Worm (Caenorhabditis elegans): ENCODE data around the gene egg-2.

Gene egg-2

DNA sequence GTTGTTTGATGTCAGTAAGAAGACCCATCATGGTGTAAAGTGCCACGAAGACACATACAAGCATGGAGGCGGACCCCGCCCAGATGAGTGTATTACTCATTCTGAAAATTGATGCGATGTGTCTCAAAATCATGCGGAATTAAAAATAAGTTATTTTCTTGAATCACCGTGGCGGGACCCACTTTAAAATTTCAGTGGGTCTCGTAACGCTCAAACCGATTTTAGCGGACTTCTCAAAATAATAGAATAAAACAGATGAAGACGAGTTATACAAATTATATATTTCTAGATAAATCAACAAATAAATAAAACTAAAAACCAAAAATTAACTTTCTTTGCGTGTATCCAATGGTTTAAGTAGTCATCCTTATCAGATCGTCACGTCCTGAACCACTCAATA lies 39.9 kb downstream of the egg-2 start, which contains the start of gene col-8:
col-8 (minus strand) TSS at position 101 of the 400 bp plus-strand sequence.
- no peak for TF ChIP-seq nhr-28 (tag; optimal IDR thresholded peaks at IDR 0.05)
- no peak for TF ChIP-seq elt-3 (tag; optimal IDR thresholded peaks at IDR 0.05)
- TF ChIP-seq R02D3.7 (tag; optimal IDR thresholded peaks at IDR 0.05) = no peak
- no peak for TF ChIP-seq mml-1 (tag; optimal IDR thresholded peaks at IDR 0.05)
- TF ChIP-seq elt-2 (tag; optimal IDR thresholded peaks at IDR 0.05) = no peak
- TF ChIP-seq sea-2 (GFP tag; optimal IDR thresholded peaks at IDR 0.05) = no peak
- no peak for TF ChIP-seq nhr-77 (tag; optimal IDR thresholded peaks at IDR 0.05)
- TF ChIP-seq elt-1 (tag; optimal IDR thresholded peaks at IDR 0.05) = no peak
- no peak for TF ChIP-seq tbx-2 (tag; optimal IDR thresholded peaks at IDR 0.05)
- TF ChIP-seq fos-1 (tag; optimal IDR thresholded peaks at IDR 0.05) = no peak
- TF ChIP-seq fkh-10 (GFP tag; optimal IDR thresholded peaks at IDR 0.05) = no peak
- no peak for TF ChIP-seq ceh-28 (tag; optimal IDR thresholded peaks at IDR 0.05)
- no peak for TF ChIP-seq jun-1 (tag; optimal IDR thresholded peaks at IDR 0.05)
- no peak for TF ChIP-seq ama-1 (optimal IDR thresholded peaks at IDR 0.05)
- no peak for TF ChIP-seq egl-27 (tag; optimal IDR thresholded peaks at IDR 0.05)
- no peak for TF ChIP-seq nhr-76 (tag; optimal IDR thresholded peaks at IDR 0.05)
- TF ChIP-seq egl-5 (tag; optimal IDR thresholded peaks at IDR 0.05) = no peak
- no peak for TF ChIP-seq ceh-16 (tag; optimal IDR thresholded peaks at IDR 0.05)
- TF ChIP-seq unc-62 (GFP tag; optimal IDR thresholded peaks at IDR 0.05) = no peak
- TF ChIP-seq nhr-25 (tag; optimal IDR thresholded peaks at IDR 0.05) = no peak

- TF ChIP-seq R02D3.7 (tag; optimal IDR thresholded peaks at IDR 0.05) (no peak), ZK546.5 (tag; optimal IDR thresholded peaks at IDR 0.05) (no peak), nhr-67 (tag; optimal IDR thresholded peaks at IDR 0.05) (no peak), ceh-9 (tag; optimal IDR thresholded peaks at IDR 0.05) (no peak), unc-62 (GFP tag; optimal IDR thresholded peaks at IDR 0.05) (no peak), hmg-11 (tag; optimal IDR thresholded peaks at IDR 0.05) (no peak), mdl-1 (tag; optimal IDR thresholded peaks at IDR 0.05) (no peak), ztf-4 (tag; optimal IDR thresholded peaks at IDR 0.05) (no peak), snpc-4 (tag; optimal IDR thresholded peaks at IDR 0.05) (no peak), nhr-23 (tag; optimal IDR thresholded peaks at IDR 0.05) (no peak)
These were observed 40.7 kb downstream of the egg-2 start for ce11 chrIII:7019724-7020123.

ce11 chrIII:7013764-7014163 lies 46.6 kb downstream of the egg-2 start:
- TF ChIP-seq hmg-11 (tag; optimal IDR thresholded peaks at IDR 0.05) (no peak), ceh-82 (tag; optimal IDR thresholded peaks at IDR 0.05) (no peak), pha-4 (tag; optimal IDR thresholded peaks at IDR 0.05) (no peak), ceh-28 (tag; optimal IDR thresholded peaks at IDR 0.05) (no peak), ama-1 (optimal IDR thresholded peaks at IDR 0.05) (no peak), eor-1 (tag; optimal IDR thresholded peaks at IDR 0.05) (no peak), aly-2 (tag; optimal IDR thresholded peaks at IDR 0.05) (no peak), pqm-1 (tag; optimal IDR thresholded peaks at IDR 0.05) (no peak), jun-1 (tag; optimal IDR thresholded peaks at IDR 0.05) (no peak), ceh-16 (tag; optimal IDR thresholded peaks at IDR 0.05) (no peak), fos-1 (tag; optimal IDR thresholded peaks at IDR 0.05) (no peak), mml-1 (tag; optimal IDR thresholded peaks at IDR 0.05) (no peak), elt-2 (tag; optimal IDR thresholded peaks at IDR 0.05) (no peak), nhr-23 (tag; optimal IDR thresholded peaks at IDR 0.05) (no peak)

DNA sequence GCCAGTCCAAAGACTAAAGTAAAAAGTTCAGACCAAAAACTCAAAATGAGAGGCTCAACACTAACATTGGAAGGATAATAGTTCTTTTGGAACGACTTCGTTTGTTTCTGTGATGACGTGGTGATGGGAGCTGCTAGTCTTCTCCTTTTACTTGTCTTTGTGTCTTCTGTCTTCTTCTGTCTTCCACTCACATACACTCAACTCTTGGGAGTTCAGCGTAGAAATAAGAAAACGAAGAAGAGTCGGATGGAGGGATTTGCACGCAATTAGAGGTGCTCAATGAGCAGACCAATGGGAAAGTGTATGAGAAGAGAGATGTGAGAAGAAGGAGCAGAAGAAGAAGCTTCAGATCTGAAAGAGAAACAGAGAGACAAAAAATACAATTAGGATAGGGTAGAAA lies 48.3 kb downstream of the egg-2 start:
- TF ChIP-seq skn-1 (tag; optimal IDR thresholded peaks at IDR 0.05) = no peak
- TF ChIP-seq aly-2 (tag; optimal IDR thresholded peaks at IDR 0.05) = no peak
- no peak for TF ChIP-seq nhr-76 (tag; optimal IDR thresholded peaks at IDR 0.05)
- TF ChIP-seq nhr-12 (tag; optimal IDR thresholded peaks at IDR 0.05) = no peak
- TF ChIP-seq elt-3 (tag; optimal IDR thresholded peaks at IDR 0.05) = no peak
- no peak for TF ChIP-seq nhr-67 (tag; optimal IDR thresholded peaks at IDR 0.05)
- no peak for TF ChIP-seq hmg-11 (tag; optimal IDR thresholded peaks at IDR 0.05)
- TF ChIP-seq lsy-12 (tag; optimal IDR thresholded peaks at IDR 0.05) = no peak
- no peak for TF ChIP-seq nhr-25 (tag; optimal IDR thresholded peaks at IDR 0.05)
- TF ChIP-seq nhr-11 (tag; optimal IDR thresholded peaks at IDR 0.05) = no peak
- TF ChIP-seq R02D3.7 (tag; optimal IDR thresholded peaks at IDR 0.05) = no peak
- TF ChIP-seq fkh-10 (GFP tag; optimal IDR thresholded peaks at IDR 0.05) = no peak
